Worm (Caenorhabditis elegans): ENCODE measurements around the gene T02E9.5.

The T02E9.5 gene

DNA sequence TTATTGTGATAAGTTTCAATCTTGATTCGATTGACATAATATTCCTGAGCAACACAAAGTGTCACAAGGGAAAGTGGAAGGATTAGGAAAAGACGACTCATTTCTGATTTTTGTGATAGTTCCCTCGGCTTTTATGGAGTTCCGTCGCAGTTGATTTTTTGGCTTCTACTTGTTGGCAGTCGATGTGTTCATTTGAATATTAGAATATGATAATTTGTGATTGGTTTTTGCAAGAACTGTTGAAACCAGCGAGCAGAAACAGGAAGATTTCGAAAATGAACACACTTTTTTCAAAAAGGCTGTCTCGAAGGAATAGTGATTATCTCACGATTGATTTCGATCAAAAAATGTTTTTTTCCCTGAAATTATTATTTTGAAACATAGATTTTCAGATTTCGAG lies 7.8 kb upstream of the T02E9.5 start, which contains the start of gene T02E9.6:
Gene T02E9.6, minus strand, starts transcription at position 101 of the 400 bp plus-strand sequence.
- TF ChIP-seq ztf-18 (tag; optimal IDR thresholded peaks at IDR 0.05): no peak
- TF ChIP-seq Y56A3A.18 (GFP tag; IDR thresholded peaks at IDR 0.05): no peak
- TF ChIP-seq hrde-1 (tag; optimal IDR thresholded peaks at IDR 0.05; ENCODE audit: borderline replicate concordance): no peak
- TF ChIP-seq Y95B8A.8 (GFP tag; IDR thresholded peaks at IDR 0.05): no peak
- no peak for TF ChIP-seq T07F8.4 (tag; optimal IDR thresholded peaks at IDR 0.05)
- no peak for TF ChIP-seq hmg-1.2 (GFP tag; IDR thresholded peaks at IDR 0.05)
- TF ChIP-seq mcd-1 (GFP tag; IDR thresholded peaks at IDR 0.05): no peak
- TF ChIP-seq atf-7 (tag; optimal IDR thresholded peaks at IDR 0.05): no peak
- no peak for TF ChIP-seq gei-17 (GFP tag; optimal IDR thresholded peaks at IDR 0.05)
- no peak for TF ChIP-seq pha-4 (tag; optimal IDR thresholded peaks at IDR 0.05)
- no peak for TF ChIP-seq K11D2.4 (GFP tag; IDR thresholded peaks at IDR 0.05)
- TF ChIP-seq ztf-28 (GFP tag; IDR thresholded peaks at IDR 0.05): no peak
- TF ChIP-seq xnd-1 (tag; optimal IDR thresholded peaks at IDR 0.05): no peak
- no peak for TF ChIP-seq ztf-25 (GFP tag; IDR thresholded peaks at IDR 0.05)
- no peak for TF ChIP-seq fkh-3 (tag; optimal IDR thresholded peaks at IDR 0.05)
- no peak for TF ChIP-seq ceh-100 (GFP tag; IDR thresholded peaks at IDR 0.05)
- no peak for TF ChIP-seq F37B4.10 (GFP tag; IDR thresholded peaks at IDR 0.05)

DNA sequence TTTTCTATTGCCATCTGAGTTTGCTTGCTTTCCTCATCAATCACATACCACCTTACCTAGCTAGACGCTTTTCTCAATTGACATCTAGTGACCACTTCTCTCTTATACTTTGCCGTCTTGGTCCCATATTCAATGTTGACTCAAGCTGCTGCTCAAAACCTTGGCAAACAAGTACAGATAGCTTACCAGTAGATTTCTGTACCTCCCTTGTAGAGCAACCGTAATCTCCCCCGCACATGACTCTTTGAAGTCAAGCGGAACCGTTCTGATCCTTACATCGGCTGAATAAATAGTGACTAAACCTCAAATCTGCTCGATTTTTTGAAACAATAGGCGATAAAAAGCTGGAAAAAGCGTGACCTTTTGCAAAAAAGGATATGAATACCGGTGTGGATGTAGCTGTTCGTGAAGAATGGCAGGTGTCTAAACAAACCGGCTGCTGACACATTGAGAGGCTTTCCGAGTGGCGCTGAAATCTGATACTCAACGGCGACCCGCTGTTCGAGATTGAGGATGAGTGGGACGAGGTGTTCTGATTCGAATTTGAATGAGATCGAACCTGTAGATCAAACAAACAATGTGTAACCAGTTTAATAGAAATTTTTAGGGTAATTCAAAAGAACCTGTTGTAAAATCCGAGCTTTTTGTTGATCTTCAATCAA lies 6.1 kb upstream of the T02E9.5 start:
- TF ChIP-seq F57C9.4 (tag; optimal IDR thresholded peaks at IDR 0.05) (no peak), ceh-40 (GFP tag; IDR thresholded peaks at IDR 0.05) (no peak), somi-1 (GFP tag; optimal IDR thresholded peaks at IDR 0.05) (no peak), lsy-27 (tag; optimal IDR thresholded peaks at IDR 0.05; ENCODE audit: borderline replicate concordance, insufficient read depth) (no peak), let-526 (GFP tag; IDR thresholded peaks at IDR 0.05) (no peak), ztf-28 (GFP tag; IDR thresholded peaks at IDR 0.05) (no peak), nfya-1 (tag; optimal IDR thresholded peaks at IDR 0.05; ENCODE audit: borderline replicate concordance, insufficient read depth) (no peak), nhr-27 (tag; optimal IDR thresholded peaks at IDR 0.05) (no peak), ets-4 (GFP tag; optimal IDR thresholded peaks at IDR 0.05) (no peak), Y95B8A.8 (GFP tag; IDR thresholded peaks at IDR 0.05) (no peak), gei-17 (GFP tag; optimal IDR thresholded peaks at IDR 0.05) (no peak), pbrm-1 (GFP tag; IDR thresholded peaks at IDR 0.05) (no peak), B0019.2 (GFP tag; conservative IDR thresholded peaks at IDR 0.05) (no peak)

DNA sequence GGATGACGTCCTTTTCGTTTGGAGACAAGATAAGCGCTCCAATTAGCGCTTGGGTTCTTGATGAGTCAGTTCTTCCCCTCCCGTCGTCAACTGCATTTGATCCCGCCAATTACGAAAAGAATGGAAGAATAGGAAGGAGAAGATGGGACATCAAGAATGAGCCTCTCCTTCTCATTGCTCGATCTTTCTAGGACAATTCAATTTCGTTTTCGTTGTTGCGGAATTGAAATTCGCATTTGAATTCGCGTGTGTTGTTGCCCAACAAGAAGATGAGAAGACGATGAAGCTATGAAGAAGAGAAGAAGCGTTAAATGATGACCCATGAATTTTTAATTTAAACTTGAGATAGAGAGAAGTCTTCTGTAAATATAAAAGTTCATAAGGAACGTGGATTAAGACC lies 5.2 kb upstream of the T02E9.5 start:
- TF ChIP-seq hsf-1 (GFP tag; IDR thresholded peaks at IDR 0.05): no peak
- TF ChIP-seq ceh-27 (GFP tag; optimal IDR thresholded peaks at IDR 0.05): no peak
- no peak for TF ChIP-seq lin-40 (tag; optimal IDR thresholded peaks at IDR 0.05)
- no peak for TF ChIP-seq die-1 (tag; optimal IDR thresholded peaks at IDR 0.05)
- TF ChIP-seq aptf-2 (GFP tag; conservative IDR thresholded peaks at IDR 0.05): no peak

DNA sequence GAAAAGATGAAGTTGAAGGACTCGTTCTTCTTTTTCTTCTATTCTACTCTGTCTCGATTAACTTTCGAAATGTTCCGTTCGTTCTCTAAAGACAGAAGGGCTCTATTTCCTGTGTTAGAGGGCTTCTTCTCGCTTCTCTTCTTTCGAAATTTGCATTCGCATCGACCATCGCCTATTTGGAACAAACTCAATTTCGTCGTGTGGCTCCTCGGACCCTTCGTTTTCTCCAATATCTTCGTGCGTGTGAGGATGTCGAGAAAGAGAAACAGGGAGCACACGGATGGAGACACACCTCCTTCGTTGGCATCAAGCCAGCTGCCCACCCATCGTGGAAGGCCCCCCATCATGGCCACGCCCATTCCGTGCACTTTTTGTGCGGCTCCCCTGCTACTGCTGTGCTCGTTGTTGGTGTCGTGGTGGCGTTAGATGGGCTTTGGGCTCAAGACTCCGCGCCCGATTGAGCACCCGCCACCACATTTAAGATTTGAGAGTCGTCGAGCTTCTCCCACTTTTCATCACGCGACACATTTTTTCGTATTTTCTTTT lies 830 bp upstream of the T02E9.5 start:
- TF ChIP-seq attf-3 (GFP tag; conservative IDR thresholded peaks at IDR 0.05) (no peak), B0336.3 (GFP tag; IDR thresholded peaks at IDR 0.05) (no peak), lsl-1 (GFP tag; optimal IDR thresholded peaks at IDR 0.05) (no peak), zim-3 (tag; optimal IDR thresholded peaks at IDR 0.05) (no peak), pbrm-1 (GFP tag; IDR thresholded peaks at IDR 0.05) (no peak), nhr-120 (GFP tag; IDR thresholded peaks at IDR 0.05) (no peak), dox-1 (GFP tag; IDR thresholded peaks at IDR 0.05) (0 out of 2 replicates have a peak, but pooled peaks have one; percentile 8), madf-6 (GFP tag; IDR thresholded peaks at IDR 0.05) (no peak), ceh-27 (GFP tag; optimal IDR thresholded peaks at IDR 0.05) (no peak), nhr-179 (tag; optimal IDR thresholded peaks at IDR 0.05) (no peak), cebp-1 (GFP tag; IDR thresholded peaks at IDR 0.05) (no peak), cebp-1 (tag; optimal IDR thresholded peaks at IDR 0.05) (no peak), hrde-1 (tag; optimal IDR thresholded peaks at IDR 0.05; ENCODE audit: borderline replicate concordance) (no peak), madf-8 (GFP tag; conservative IDR thresholded peaks at IDR 0.05) (no peak), T26A5.8 (tag; optimal IDR thresholded peaks at IDR 0.05) (no peak)

Measured in whole organism, young adult.